Fruit fly (Drosophila melanogaster): ENCODE results near the gene CG8236.

- TF ChIP-seq Dll (optimal IDR thresholded peaks at IDR 0.05) (no peak), EcR (GFP tag; optimal IDR thresholded peaks at IDR 0.05) (no peak), CG8478 (optimal IDR thresholded peaks at IDR 0.05) (no peak)
Observed at dm6 chr3R:8805388-8805852, 36.2 kb downstream of the CG8236 start, which contains the start of gene CG9839.
